Worm (Caenorhabditis elegans) whole organism, late embryonic: Measurements from ENCODE around the gene ckb-2.

Source experiments
- C08G9.2 ChIP-seq: sonication (generic microtip); optimal IDR thresholded peaks from 2 replicates; lab custom pipeline; 2016; ENCODE audit warnings: mild to moderate bottlenecking, missing genetic modification characterization, moderate library complexity, missing compliant biosample characterization
- C38D4.7 ChIP-seq: fragments of 200-800 bp; sonication (Bioruptor generic); optimal IDR thresholded peaks from 2 replicates; lab custom pipeline; 2018; ENCODE audit warnings: mild to moderate bottlenecking, missing genetic modification characterization, moderate library complexity, missing compliant biosample characterization
- F13H6.1 ChIP-seq: sonication (generic microtip); optimal IDR thresholded peaks from 2 replicates; lab custom pipeline; 2016; ENCODE audit warnings: missing genetic modification characterization, missing compliant biosample characterization
- K02D7.2 ChIP-seq: sonication (generic microtip); optimal IDR thresholded peaks from 2 replicates; lab custom pipeline; 2017; ENCODE audit warnings: mild to moderate bottlenecking, missing genetic modification characterization, missing compliant biosample characterization
- K09A11.1 ChIP-seq: sonication (generic microtip); optimal IDR thresholded peaks from 2 replicates; lab custom pipeline; 2017; ENCODE audit warnings: antibody characterized with exemption, mild to moderate bottlenecking, missing genetic modification characterization, missing compliant biosample characterization; ENCODE audit not compliant: insufficient read depth
- T23F11.4 ChIP-seq: fragments of 200-800 bp; sonication (Bioruptor generic); optimal IDR thresholded peaks from 2 replicates; lab custom pipeline; 2018; ENCODE audit warnings: mild to moderate bottlenecking, missing genetic modification characterization, missing compliant biosample characterization
- ahr-1 ChIP-seq: sonication (generic microtip); optimal IDR thresholded peaks from 2 replicates; lab custom pipeline; 2016; ENCODE audit warnings: missing genetic modification characterization, missing compliant biosample characterization
- ceh-14 ChIP-seq: sonication (generic microtip); optimal IDR thresholded peaks from 2 replicates; lab custom pipeline; 2016; ENCODE audit warnings: missing genotype, missing genetic modification characterization, missing compliant biosample characterization
- ceh-18 ChIP-seq: sonication (generic microtip); optimal IDR thresholded peaks from 2 replicates; lab custom pipeline; 2016; ENCODE audit warnings: missing genetic modification characterization, missing compliant biosample characterization
- ceh-2 ChIP-seq: sonication (generic microtip); optimal IDR thresholded peaks from 2 replicates; lab custom pipeline; 2016; ENCODE audit warnings: missing genotype, missing genetic modification characterization, missing compliant biosample characterization
- ceh-24 ChIP-seq: sonication (generic microtip); optimal IDR thresholded peaks from 2 replicates; lab custom pipeline; 2016; ENCODE audit warnings: mild to moderate bottlenecking, missing genetic modification characterization, missing compliant biosample characterization
- ceh-34 ChIP-seq: sonication (generic microtip); optimal IDR thresholded peaks from 2 replicates; lab custom pipeline; 2016; ENCODE audit warnings: mild to moderate bottlenecking, missing genetic modification characterization, missing compliant biosample characterization
- ceh-45 ChIP-seq: fragments of 200-800 bp; sonication (Bioruptor generic); IDR thresholded peaks from 2 replicates; pipeline ENCODE4 v1.3.6; 2022; ENCODE audit warnings: missing genetic modification reagents, missing genetic modification characterization, missing compliant biosample characterization
- ceh-48 ChIP-seq: sonication (generic microtip); optimal IDR thresholded peaks from 2 replicates; lab custom pipeline; 2016; ENCODE audit warnings: missing genetic modification characterization, inconsistent platforms, missing compliant biosample characterization
- ceh-9 ChIP-seq: sonication (generic microtip); optimal IDR thresholded peaks from 2 replicates; lab custom pipeline; 2016; ENCODE audit warnings: mild to moderate bottlenecking, missing genetic modification characterization, inconsistent platforms, missing compliant biosample characterization
- che-1 ChIP-seq: sonication (generic microtip); optimal IDR thresholded peaks from 2 replicates; lab custom pipeline; 2016; ENCODE audit warnings: mild to moderate bottlenecking, missing genetic modification characterization, missing compliant biosample characterization
- dve-1 ChIP-seq: sonication (generic microtip); optimal IDR thresholded peaks from 2 replicates; lab custom pipeline; 2017; ENCODE audit warnings: antibody characterized with exemption, mild to moderate bottlenecking, missing genetic modification characterization, missing compliant biosample characterization
- eyg-1 ChIP-seq: sonication (generic microtip); optimal IDR thresholded peaks from 2 replicates; lab custom pipeline; 2016; ENCODE audit warnings: missing genotype, missing genetic modification characterization, missing compliant biosample characterization
- fax-1 ChIP-seq: sonication (generic microtip); optimal IDR thresholded peaks from 2 replicates; lab custom pipeline; 2016; ENCODE audit warnings: missing genotype, missing genetic modification characterization, missing compliant biosample characterization
- fkh-6 ChIP-seq: sonication (generic microtip); optimal IDR thresholded peaks from 2 replicates; lab custom pipeline; 2016; ENCODE audit warnings: missing genetic modification characterization, missing compliant biosample characterization
- gmeb-2 ChIP-seq: sonication (generic microtip); optimal IDR thresholded peaks from 2 replicates; lab custom pipeline; 2016; ENCODE audit warnings: missing genetic modification characterization, inconsistent platforms, missing compliant biosample characterization
- hlh-13 ChIP-seq: fragments of 200-800 bp; sonication (Bioruptor generic); optimal IDR thresholded peaks from 2 replicates; lab custom pipeline; 2018; ENCODE audit warnings: mild to moderate bottlenecking, missing genetic modification characterization, missing compliant biosample characterization
- hlh-6 ChIP-seq: sonication (generic microtip); optimal IDR thresholded peaks from 2 replicates; lab custom pipeline; 2016; ENCODE audit warnings: missing genotype, missing genetic modification characterization, missing compliant biosample characterization
- hlh-8 ChIP-seq: sonication (generic microtip); optimal IDR thresholded peaks from 2 replicates; lab custom pipeline; 2016; ENCODE audit warnings: missing genotype, missing genetic modification characterization, missing compliant biosample characterization
- lim-6 ChIP-seq: sonication (generic microtip); optimal IDR thresholded peaks from 2 replicates; lab custom pipeline; 2016; ENCODE audit warnings: missing genetic modification characterization, missing compliant biosample characterization
- madf-2 ChIP-seq: sonication (generic microtip); optimal IDR thresholded peaks from 2 replicates; lab custom pipeline; 2017; ENCODE audit warnings: missing genetic modification characterization, missing compliant biosample characterization
- nfya-1 ChIP-seq: sonication (generic microtip); optimal IDR thresholded peaks from 2 replicates; lab custom pipeline; 2017; ENCODE audit warnings: missing genetic modification characterization, mild to moderate bottlenecking, missing compliant biosample characterization, antibody characterized with exemption, moderate library complexity
- nhr-232 ChIP-seq: sonication (generic microtip); optimal IDR thresholded peaks from 2 replicates; lab custom pipeline; 2016; ENCODE audit warnings: missing genetic modification characterization, missing compliant biosample characterization
- pag-3 ChIP-seq: sonication (generic microtip); optimal IDR thresholded peaks from 2 replicates; lab custom pipeline; 2016; ENCODE audit warnings: missing compliant biosample characterization, missing genetic modification characterization, borderline replicate concordance
- pat-9 ChIP-seq: fragments of 200-800 bp; sonication (Bioruptor generic); optimal IDR thresholded peaks from 2 replicates; lab custom pipeline; 2018; ENCODE audit warnings: mild to moderate bottlenecking, missing genetic modification characterization, moderate library complexity, missing compliant biosample characterization
- pha-2 ChIP-seq: sonication (generic microtip); optimal IDR thresholded peaks from 2 replicates; lab custom pipeline; 2017; ENCODE audit warnings: mild to moderate bottlenecking, missing genetic modification characterization, missing compliant biosample characterization
- pqm-1 ChIP-seq: sonication (generic microtip); optimal IDR thresholded peaks from 2 replicates; lab custom pipeline; 2016; ENCODE audit warnings: missing genetic modification characterization, missing compliant biosample characterization
- ref-2 ChIP-seq: sonication (generic microtip); optimal IDR thresholded peaks from 2 replicates; lab custom pipeline; 2016; ENCODE audit warnings: missing genetic modification characterization, missing compliant biosample characterization
- rnt-1 ChIP-seq: sonication (generic microtip); optimal IDR thresholded peaks from 2 replicates; lab custom pipeline; 2016; ENCODE audit warnings: missing genetic modification characterization, missing compliant biosample characterization
- sdc-2 ChIP-seq: sonication (generic microtip); optimal IDR thresholded peaks from 2 replicates; lab custom pipeline; 2016; ENCODE audit warnings: missing genotype, missing genetic modification characterization, missing compliant biosample characterization
- sox-2 ChIP-seq: fragments of 200-800 bp; sonication (Bioruptor generic); IDR thresholded peaks from 2 replicates; pipeline ENCODE4 v1.3.6; 2022; ENCODE audit warnings: missing genetic modification reagents, missing genetic modification characterization, missing compliant biosample characterization
- sox-4 ChIP-seq: sonication (generic microtip); optimal IDR thresholded peaks from 2 replicates; lab custom pipeline; 2017; ENCODE audit warnings: mild to moderate bottlenecking, missing genetic modification characterization, inconsistent platforms, missing compliant biosample characterization
- syd-9 ChIP-seq: sonication (generic microtip); optimal IDR thresholded peaks from 2 replicates; lab custom pipeline; 2016; ENCODE audit warnings: mild to moderate bottlenecking, missing genetic modification characterization, moderate library complexity, missing compliant biosample characterization
- ttx-3 ChIP-seq: sonication (generic microtip); optimal IDR thresholded peaks from 2 replicates; lab custom pipeline; 2016; ENCODE audit warnings: missing genetic modification reagents, missing genetic modification characterization, missing compliant biosample characterization
- unc-3 ChIP-seq, 2 experiments: fragments of 200-800 bp in 1 of 2; sonication (Bioruptor generic) in 1 of 2; sonication (generic microtip) in 1 of 2; conservative IDR thresholded peaks in 1 of 2; optimal IDR thresholded peaks in 1 of 2; 2 replicates each; pipeline versions ENCODE4 v1.3.6 to Lab custom; 2016 to 2022; ENCODE audit warnings: missing compliant biosample characterization in 2 of 2, missing genetic modification characterization in 2 of 2, missing genetic modification reagents in 1 of 2
- unc-42 ChIP-seq: sonication (generic microtip); optimal IDR thresholded peaks from 2 replicates; lab custom pipeline; 2016; ENCODE audit warnings: missing genotype, missing genetic modification characterization, missing compliant biosample characterization
- unc-55 ChIP-seq: sonication (generic microtip); optimal IDR thresholded peaks from 2 replicates; lab custom pipeline; 2017; ENCODE audit warnings: missing biosample characterization, missing genetic modification reagents, missing genetic modification characterization
- zip-5 ChIP-seq: sonication (generic microtip); optimal IDR thresholded peaks from 2 replicates; lab custom pipeline; 2016; ENCODE audit warnings: missing genetic modification characterization, missing compliant biosample characterization
- ztf-16 ChIP-seq: sonication (generic microtip); optimal IDR thresholded peaks from 2 replicates; lab custom pipeline; 2017; ENCODE audit warnings: missing genetic modification characterization, missing compliant biosample characterization

The ckb-2 gene

ce11 chrIII:4359900-4360299, 7.8 kb upstream of the ckb-2 start:
- TF ChIP-seq unc-55 (GFP tag; lab: Kevin White, UChicago): peak; percentile 33
- TF ChIP-seq ceh-9 (tag; lab: Kevin White, UChicago): no peak

- TF ChIP-seq ref-2 (peak; percentile 29), K09A11.1 (tag; lab: Kevin White, UChicago) (no peak), ztf-16 (tag; lab: Kevin White, UChicago) (no peak), pha-2 (tag; lab: Kevin White, UChicago) (no peak), pag-3 (tag; lab: Kevin White, UChicago) (no peak), ceh-14 (tag; lab: Kevin White, UChicago) (no peak), ahr-1 (tag; lab: Kevin White, UChicago) (no peak), ceh-34 (tag; lab: Kevin White, UChicago) (no peak), dve-1 (tag; lab: Kevin White, UChicago) (no peak)
Measured at ce11 chrIII:4362332-4362731, 5.4 kb upstream of the ckb-2 start.

ce11 chrIII:4364974-4365373, 2.8 kb upstream of the ckb-2 start, which contains the start of gene ckb-1:
Gene ckb-1, plus strand, starts transcription at chrIII:4365274.
- TF ChIP-seq ceh-48 (tag; lab: Kevin White, UChicago) (no peak), sox-2 (GFP tag; lab: Robert Waterston, UW) (no peak), ztf-16 (tag; lab: Kevin White, UChicago) (no peak), pha-2 (tag; lab: Kevin White, UChicago) (no peak), T23F11.4 (GFP tag; lab: Kevin White, UChicago) (no peak), zip-5 (tag; lab: Kevin White, UChicago) (no peak), ahr-1 (tag; lab: Kevin White, UChicago) (no peak), ceh-14 (tag; lab: Kevin White, UChicago) (no peak), sdc-2 (tag; lab: Kevin White, UChicago) (no peak), gmeb-2 (tag; lab: Kevin White, UChicago) (no peak)

- TF ChIP-seq ahr-1 (tag; lab: Kevin White, UChicago) (peak; percentile 35), hlh-8 (peak; percentile 38), C08G9.2 (tag; lab: Kevin White, UChicago) (peak; percentile 10), sox-4 (tag; lab: Kevin White, UChicago) (peak; percentile 30), pat-9 (tag; lab: Kevin White, UChicago) (peak; percentile 56), che-1 (tag; lab: Kevin White, UChicago) (peak; percentile 68), C38D4.7 (GFP tag; lab: Kevin White, UChicago) (peak; percentile 49), madf-2 (peak; percentile 32), gmeb-2 (tag; lab: Kevin White, UChicago) (peak; percentile 52), pqm-1 (tag; lab: Kevin White, UChicago) (peak; percentile 15), ceh-14 (tag; lab: Kevin White, UChicago) (peak; percentile 57), rnt-1 (peak; percentile 48), nfya-1 (tag; lab: Kevin White, UChicago) (peak; percentile 26), unc-42 (tag; lab: Kevin White, UChicago) (peak; percentile 3), hlh-13 (GFP tag; lab: Kevin White, UChicago) (peak; percentile 51), hlh-6 (tag; lab: Kevin White, UChicago) (peak; percentile 74), syd-9 (tag; lab: Kevin White, UChicago) (peak; percentile 72), ceh-24 (tag; lab: Kevin White, UChicago) (peak; percentile 16), ceh-18 (tag; lab: Kevin White, UChicago) (peak; percentile 69), T23F11.4 (GFP tag; lab: Kevin White, UChicago) (peak; percentile 33), K02D7.2 (tag; lab: Kevin White, UChicago) (peak; percentile 44), ttx-3 (tag; lab: Kevin White, UChicago) (peak; percentile 61), fax-1 (tag; lab: Kevin White, UChicago) (peak; percentile 20), unc-3 (GFP tag; conservative IDR thresholded peaks at IDR 0.05; lab: Robert Waterston, UW) (peak; percentile 30; the same call in 1 of the 2 replicates), unc-3 (tag; optimal IDR thresholded peaks at IDR 0.05; lab: Kevin White, UChicago) (peak; percentile 54), fkh-6 (tag; lab: Kevin White, UChicago) (peak; percentile 33), pha-2 (tag; lab: Kevin White, UChicago) (peak; percentile 69), eyg-1 (peak; percentile 44), lim-6 (tag; lab: Kevin White, UChicago) (peak; percentile 22), nhr-232 (tag; lab: Kevin White, UChicago) (peak; percentile 45), F13H6.1 (tag; lab: Kevin White, UChicago) (peak; percentile 31), ceh-45 (GFP tag; lab: Robert Waterston, UW) (peak; percentile 69; the same call in 1 of the 2 replicates), sdc-2 (tag; lab: Kevin White, UChicago) (peak; percentile 56), ceh-2 (peak; percentile 29)
Measured at ce11 chrIII:4369381-4369809, 1.6 kb downstream of the ckb-2 start.
